Fruit fly (Drosophila melanogaster): ENCODE results near the gene grp.

grp gene

DNA sequence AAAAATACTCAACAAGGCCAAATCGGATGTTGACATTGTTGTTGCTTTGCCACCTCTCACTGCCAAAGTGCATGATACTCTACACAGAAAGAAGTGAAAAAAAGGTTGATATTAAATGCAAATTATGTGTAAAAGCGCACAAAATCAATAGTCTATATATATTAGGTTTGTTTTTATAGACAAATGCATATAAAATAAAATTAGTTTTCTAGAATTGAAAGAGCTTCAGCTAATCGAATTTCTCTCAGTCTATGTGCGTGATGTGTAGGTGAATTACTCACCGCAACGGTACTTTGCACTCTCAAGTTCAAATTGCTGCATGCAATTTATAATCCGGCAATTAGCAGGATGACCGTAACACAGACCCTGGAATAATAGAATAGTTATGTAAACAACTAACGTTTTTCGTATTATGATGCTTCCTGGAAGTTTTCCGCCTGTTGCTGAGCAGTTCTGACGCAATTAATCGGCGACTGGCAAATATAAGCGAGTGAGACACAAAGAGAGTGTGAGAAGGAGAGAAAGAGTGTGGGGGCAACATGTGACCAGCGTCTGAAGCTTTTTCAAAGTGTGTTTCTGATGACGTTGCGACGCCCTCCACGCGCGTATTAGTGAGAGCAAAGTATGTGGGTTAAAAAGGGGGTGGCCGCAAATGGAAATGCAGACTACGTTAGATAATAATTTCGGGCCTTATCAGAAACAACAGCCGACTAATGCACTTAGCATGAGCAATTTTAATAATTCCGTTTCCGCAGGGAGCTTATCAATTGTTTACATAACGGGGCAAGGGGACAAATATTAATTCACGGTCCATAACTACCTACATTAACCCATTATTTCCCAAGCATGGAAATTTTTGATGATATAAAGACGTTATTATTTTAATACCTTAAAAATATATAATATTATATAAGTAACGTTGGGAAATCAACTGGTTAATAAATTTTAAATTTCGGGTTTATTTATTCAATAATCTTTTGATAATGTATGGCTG lies 41.1 kb downstream of the grp start (continued):
- TF ChIP-seq CG30403 (GFP tag; optimal IDR thresholded peaks at IDR 0.05) (peak; percentile 94), nmo (GFP tag; optimal IDR thresholded peaks at IDR 0.05) (peak; percentile 95), mirr (GFP tag; optimal IDR thresholded peaks at IDR 0.05) (peak; percentile 16), Abd-B (GFP tag; optimal IDR thresholded peaks at IDR 0.05) (peak; percentile 85), Myb (GFP tag; optimal IDR thresholded peaks at IDR 0.05) (peak; percentile 14), pros (GFP tag; optimal IDR thresholded peaks at IDR 0.05) (no peak)

DNA sequence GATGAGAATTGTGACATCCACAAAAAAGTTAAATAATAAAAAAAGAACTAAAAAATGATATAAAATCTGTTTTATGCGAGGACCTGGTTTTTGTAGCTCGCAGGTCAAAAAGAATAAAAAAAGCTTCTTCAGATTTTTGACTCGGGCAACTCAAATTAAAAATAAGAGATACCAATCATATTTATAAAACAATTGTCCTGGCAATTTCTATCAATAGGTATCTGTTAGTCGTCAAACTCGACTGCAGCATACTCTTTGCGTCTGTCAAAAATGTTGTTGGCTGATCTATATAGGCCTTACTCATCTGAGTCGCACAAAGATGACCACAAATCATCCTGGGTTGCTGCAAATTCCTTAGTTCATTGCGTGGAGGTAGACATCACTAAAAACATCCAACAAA lies 42.7 kb downstream of the grp start:
- TF ChIP-seq CG6791 (GFP tag; IDR thresholded peaks at IDR 0.05; ENCODE audit: partially characterized antibody): peak; percentile 60; the same call in 1 of the 3 replicates
- no peak for TF ChIP-seq CG7745 (tag; optimal IDR thresholded peaks at IDR 0.05)
- 0 out of 2 replicates have a peak, but pooled peaks have one; percentile 40 for TF ChIP-seq ato (GFP tag; IDR thresholded peaks at IDR 0.05; ENCODE audit: partially characterized antibody)
- peak; percentile 56 for TF ChIP-seq CG16813 (GFP tag; IDR thresholded peaks at IDR 0.05; ENCODE audit: partially characterized antibody)
- TF ChIP-seq sens (GFP tag): peak; percentile 4
- TF ChIP-seq Scr (GFP tag; IDR thresholded peaks at IDR 0.05; ENCODE audit: partially characterized antibody): peak; percentile 40; the same call in 1 of the 2 replicates
- TF ChIP-seq CG7963 (GFP tag; IDR thresholded peaks at IDR 0.05; ENCODE audit: partially characterized antibody): peak; percentile 45; the same call in 2 of the 3 replicates
- TF ChIP-seq nerfin-2 (GFP tag; IDR thresholded peaks at IDR 0.05; ENCODE audit: partially characterized antibody): peak; percentile 51
- TF ChIP-seq corto (GFP tag; optimal IDR thresholded peaks at IDR 0.05): no peak
- no peak for TF ChIP-seq CG10959 (GFP tag; IDR thresholded peaks at IDR 0.05)
- peak; percentile 63; the same call in 1 of the 2 replicates for TF ChIP-seq Bgb (GFP tag; IDR thresholded peaks at IDR 0.05; ENCODE audit: partially characterized antibody)
- TF ChIP-seq Med (GFP tag): peak; percentile 26
- peak; percentile 21; the same call in 1 of the 3 replicates for TF ChIP-seq CG34224 (GFP tag; IDR thresholded peaks at IDR 0.05; ENCODE audit: partially characterized antibody)
- TF ChIP-seq HLH4C (GFP tag; IDR thresholded peaks at IDR 0.05; ENCODE audit: partially characterized antibody): peak; percentile 75

DNA sequence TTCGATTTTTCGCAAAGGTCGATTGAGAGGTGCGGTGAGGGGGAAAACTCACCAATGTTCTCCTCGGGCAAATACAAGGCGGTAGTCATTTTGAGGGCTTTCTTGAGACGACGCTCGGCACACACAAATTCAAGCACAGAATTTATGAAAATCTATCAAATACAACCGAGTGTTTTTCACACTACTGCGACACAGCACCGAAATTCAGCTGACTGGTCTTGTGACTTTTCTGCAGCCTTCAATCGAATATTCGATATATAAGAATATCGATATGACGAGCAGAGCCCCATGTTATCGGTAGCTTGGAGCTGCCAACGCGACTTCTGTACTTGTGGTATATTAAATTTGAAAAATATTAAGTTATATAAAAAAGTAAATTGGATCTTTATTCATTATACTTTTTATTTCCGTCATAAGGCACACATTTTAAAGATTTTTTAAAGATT lies 47.7 kb downstream of the grp start, which contains the start of gene VhaSFD:
Gene VhaSFD (minus strand): TSS at position 249 of the 446 bp plus-strand sequence.
- TF ChIP-seq CG13287 (GFP tag; IDR thresholded peaks at IDR 0.05; ENCODE audit: partially characterized antibody): peak; percentile 83
- TF ChIP-seq NfI (GFP tag; optimal IDR thresholded peaks at IDR 0.05): no peak
- no peak for TF ChIP-seq TFAM (GFP tag; optimal IDR thresholded peaks at IDR 0.05)
- no peak for TF ChIP-seq CG16815 (GFP tag; optimal IDR thresholded peaks at IDR 0.05)
- TF ChIP-seq CG12659 (GFP tag; optimal IDR thresholded peaks at IDR 0.05): peak; percentile 63
- TF ChIP-seq Bteb2 (GFP tag; optimal IDR thresholded peaks at IDR 0.05): no peak
- TF ChIP-seq CG4820 (GFP tag; optimal IDR thresholded peaks at IDR 0.05): no peak
- TF ChIP-seq pnt (GFP tag; optimal IDR thresholded peaks at IDR 0.05): no peak
- peak; percentile 56 for TF ChIP-seq CG17829 (tag; optimal IDR thresholded peaks at IDR 0.05)
- no peak for TF ChIP-seq CG9215 (GFP tag; IDR thresholded peaks at IDR 0.05)
- no peak for TF ChIP-seq Atf6 (GFP tag; IDR thresholded peaks at IDR 0.05)
- no peak for TF ChIP-seq CG7928 (GFP tag; optimal IDR thresholded peaks at IDR 0.05)
- TF ChIP-seq ash1 (GFP tag; optimal IDR thresholded peaks at IDR 0.05): no peak
- TF ChIP-seq CG12236 (GFP tag; optimal IDR thresholded peaks at IDR 0.05): no peak
- TF ChIP-seq CG2129 (GFP tag; IDR thresholded peaks at IDR 0.05; ENCODE audit: partially characterized antibody): no peak
- TF ChIP-seq H15 (GFP tag; IDR thresholded peaks at IDR 0.05): no peak
- TF ChIP-seq Ada2b (GFP tag; IDR thresholded peaks at IDR 0.05): no peak
- TF ChIP-seq CG6765 (GFP tag; optimal IDR thresholded peaks at IDR 0.05): peak; percentile 62
- no peak for TF ChIP-seq Kr (GFP tag; optimal IDR thresholded peaks at IDR 0.05)
- TF ChIP-seq NFAT (GFP tag; IDR thresholded peaks at IDR 0.05): peak; percentile 49; the same call in 1 of the 2 replicates
- peak; percentile 10 for TF ChIP-seq gro (GFP tag; optimal IDR thresholded peaks at IDR 0.05)
- TF ChIP-seq CG12942 (GFP tag; optimal IDR thresholded peaks at IDR 0.05): no peak
- TF ChIP-seq ssp (GFP tag; IDR thresholded peaks at IDR 0.05): no peak
- peak; percentile 35 for TF ChIP-seq phol (tag; optimal IDR thresholded peaks at IDR 0.05)
- no peak for TF ChIP-seq NC2β (GFP tag; optimal IDR thresholded peaks at IDR 0.05)
